Worm (Caenorhabditis elegans) whole organism, midembryonic: Measurements from ENCODE around the gene Y67D8C.9.

Experiments used
- T22C8.4 ChIP-seq: fragments of 200-800 bp; sonication (Bioruptor generic); IDR thresholded peaks from 2 replicates; pipeline ENCODE4 v1.3.6; 2022; ENCODE audit warnings: missing genetic modification characterization, missing compliant biosample characterization
- cog-1 ChIP-seq: sonication (generic microtip); optimal IDR thresholded peaks from 2 replicates; lab custom pipeline; 2016; ENCODE audit warnings: missing genetic modification characterization, missing compliant biosample characterization
- flt-1 ChIP-seq: fragments of 200-800 bp; sonication (Bioruptor generic); IDR thresholded peaks from 2 replicates; pipeline ENCODE4 v1.3.6; 2022; ENCODE audit warnings: missing genetic modification characterization, missing compliant biosample characterization
- klf-2 ChIP-seq: fragments of 200-800 bp; sonication (Bioruptor generic); conservative IDR thresholded peaks from 2 replicates; pipeline ENCODE4 v1.3.6; 2022; ENCODE audit warnings: missing genetic modification reagents, missing genetic modification characterization, missing compliant biosample characterization
- med-1 ChIP-seq: sonication (generic microtip); optimal IDR thresholded peaks from 2 replicates; lab custom pipeline; 2017; ENCODE audit warnings: missing genetic modification characterization, mild to moderate bottlenecking, missing compliant biosample characterization, antibody characterized with exemption, missing genetic modification reagents; ENCODE audit not compliant: insufficient read depth
- ref-1 ChIP-seq: fragments of 200-800 bp; sonication (Bioruptor generic); conservative IDR thresholded peaks from 2 replicates; pipeline ENCODE4 v1.3.6; 2022; ENCODE audit warnings: missing genetic modification reagents, missing genetic modification characterization, missing compliant biosample characterization
- tab-1 ChIP-seq: fragments of 200-800 bp; sonication (Bioruptor generic); IDR thresholded peaks from 2 replicates; pipeline ENCODE4 v1.3.6; 2022; ENCODE audit warnings: missing genetic modification characterization, missing compliant biosample characterization
- ztf-23 ChIP-seq: fragments of 200-800 bp; sonication (Bioruptor generic); IDR thresholded peaks from 2 replicates; pipeline ENCODE4 v1.3.6; 2022; ENCODE audit warnings: missing genetic modification reagents, missing genetic modification characterization, missing compliant biosample characterization
- ztf-29 ChIP-seq: fragments of 200-800 bp; sonication (Bioruptor generic); IDR thresholded peaks from 2 replicates; pipeline ENCODE4 v1.3.6; 2022; ENCODE audit warnings: missing genetic modification reagents, missing genetic modification characterization, missing compliant biosample characterization

Gene Y67D8C.9

ce11 chrIV:3055320-3055719 is 31.4 kb downstream of the Y67D8C.9 start:
- TF ChIP-seq tab-1 (no peak), ztf-29 (GFP tag; lab: Robert Waterston, UW) (no peak), flt-1 (GFP tag; lab: Robert Waterston, UW) (no peak)

ce11 chrIV:3053428-3053827 is 33.3 kb downstream of the Y67D8C.9 start, which contains the start of gene ivph-3:
TSS of gene ivph-3 (plus strand) at chrIV:3053728.
- TF ChIP-seq flt-1 (GFP tag; lab: Robert Waterston, UW) (no peak), ztf-29 (GFP tag; lab: Robert Waterston, UW) (no peak), ref-1 (GFP tag; lab: Robert Waterston, UW) (no peak), ztf-23 (no peak), T22C8.4 (GFP tag; lab: Robert Waterston, UW) (no peak), med-1 (GFP tag; lab: Kevin White, UChicago) (no peak), tab-1 (no peak), klf-2 (GFP tag; lab: Robert Waterston, UW) (no peak), cog-1 (tag; lab: Kevin White, UChicago) (no peak)

ce11 chrIV:3050054-3050990 is 36.4 kb downstream of the Y67D8C.9 start, which contains the start of gene eel-1:
TSS of gene eel-1 (minus strand) at chrIV:3050104.
- TF ChIP-seq flt-1 (GFP tag; lab: Robert Waterston, UW) (peak; percentile 94), ztf-29 (GFP tag; lab: Robert Waterston, UW) (peak; percentile 84), ref-1 (GFP tag; lab: Robert Waterston, UW) (peak; percentile 85), T22C8.4 (GFP tag; lab: Robert Waterston, UW) (peak; percentile 88), ztf-23 (peak; percentile 93), klf-2 (GFP tag; lab: Robert Waterston, UW) (peak; percentile 99), tab-1 (peak; percentile 89)

- no peak for TF ChIP-seq cog-1 (tag; lab: Kevin White, UChicago)
- TF ChIP-seq ztf-23 = no peak
- no peak for TF ChIP-seq med-1 (GFP tag; lab: Kevin White, UChicago)
- no peak for TF ChIP-seq ztf-29 (GFP tag; lab: Robert Waterston, UW)
- no peak for TF ChIP-seq klf-2 (GFP tag; lab: Robert Waterston, UW)
- no peak for TF ChIP-seq tab-1
- TF ChIP-seq ref-1 (GFP tag; lab: Robert Waterston, UW) = no peak
- no peak for TF ChIP-seq flt-1 (GFP tag; lab: Robert Waterston, UW)
Observed at ce11 chrIV:3046889-3047288, 39.8 kb downstream of the Y67D8C.9 start.

ce11 chrIV:3046009-3046408 is 40.7 kb downstream of the Y67D8C.9 start:
- TF ChIP-seq ref-1 (GFP tag; lab: Robert Waterston, UW) (no peak), tab-1 (no peak), klf-2 (GFP tag; lab: Robert Waterston, UW) (no peak), ztf-29 (GFP tag; lab: Robert Waterston, UW) (no peak), flt-1 (GFP tag; lab: Robert Waterston, UW) (no peak), cog-1 (tag; lab: Kevin White, UChicago) (no peak), T22C8.4 (GFP tag; lab: Robert Waterston, UW) (no peak), med-1 (GFP tag; lab: Kevin White, UChicago) (no peak), ztf-23 (no peak)

- TF ChIP-seq ztf-23 (no peak), cog-1 (tag; lab: Kevin White, UChicago) (no peak), med-1 (GFP tag; lab: Kevin White, UChicago) (no peak), tab-1 (no peak), ztf-29 (GFP tag; lab: Robert Waterston, UW) (no peak), ref-1 (GFP tag; lab: Robert Waterston, UW) (no peak), T22C8.4 (GFP tag; lab: Robert Waterston, UW) (no peak), klf-2 (GFP tag; lab: Robert Waterston, UW) (no peak), flt-1 (GFP tag; lab: Robert Waterston, UW) (no peak)
Observed at ce11 chrIV:3044158-3044557, 42.6 kb downstream of the Y67D8C.9 start.

- TF ChIP-seq cog-1 (tag; lab: Kevin White, UChicago) (no peak), ztf-29 (GFP tag; lab: Robert Waterston, UW) (no peak), flt-1 (GFP tag; lab: Robert Waterston, UW) (no peak), klf-2 (GFP tag; lab: Robert Waterston, UW) (no peak), T22C8.4 (GFP tag; lab: Robert Waterston, UW) (no peak)
Observed at ce11 chrIV:3038740-3039139, 48.0 kb downstream of the Y67D8C.9 start.

ce11 chrIV:3037932-3038331 is 48.8 kb downstream of the Y67D8C.9 start:
- TF ChIP-seq ref-1 (GFP tag; lab: Robert Waterston, UW) = no peak
- no peak for TF ChIP-seq med-1 (GFP tag; lab: Kevin White, UChicago)
- TF ChIP-seq ztf-23 = no peak
- TF ChIP-seq T22C8.4 (GFP tag; lab: Robert Waterston, UW) = no peak
- no peak for TF ChIP-seq ztf-29 (GFP tag; lab: Robert Waterston, UW)
- no peak for TF ChIP-seq klf-2 (GFP tag; lab: Robert Waterston, UW)
- TF ChIP-seq flt-1 (GFP tag; lab: Robert Waterston, UW) = no peak
- TF ChIP-seq cog-1 (tag; lab: Kevin White, UChicago) = no peak
- no peak for TF ChIP-seq tab-1

- TF ChIP-seq ztf-29 (GFP tag; lab: Robert Waterston, UW) = no peak
- TF ChIP-seq med-1 (GFP tag; lab: Kevin White, UChicago) = no peak
Observed at ce11 chrIV:3035375-3035774, 51.4 kb downstream of the Y67D8C.9 start.
